Worm (Caenorhabditis elegans) whole organism, young adult: ENCODE measurements around the gene lgc-44.

Experiments used
- B0019.2 ChIP-seq: fragments of 200-800 bp; sonication (Bioruptor generic); conservative IDR thresholded peaks from 2 replicates; pipeline ENCODE4 v1.3.6; 2022; ENCODE audit warnings: missing genetic modification reagents, missing genetic modification characterization, missing compliant biosample characterization
- B0035.1 ChIP-seq: sonication (generic microtip); optimal IDR thresholded peaks from 2 replicates; lab custom pipeline; 2016; ENCODE audit warnings: missing genetic modification characterization, mild to moderate bottlenecking, missing compliant biosample characterization, missing genotype, missing genetic modification reagents
- B0336.3 ChIP-seq: fragments of 200-800 bp; sonication (Bioruptor generic); IDR thresholded peaks from 2 replicates; pipeline ENCODE4 v1.3.6; 2022; ENCODE audit warnings: missing genetic modification characterization, missing compliant biosample characterization
- F23B12.7 ChIP-seq: sonication (generic microtip); optimal IDR thresholded peaks from 2 replicates; lab custom pipeline; 2017; ENCODE audit warnings: missing genetic modification characterization, mild to moderate bottlenecking, missing compliant biosample characterization, antibody characterized with exemption, moderate library complexity; ENCODE audit not compliant: insufficient read depth
- F33H1.4 ChIP-seq: fragments of 200-800 bp; sonication (Bioruptor generic); IDR thresholded peaks from 2 replicates; pipeline ENCODE4 v1.3.6; 2022; ENCODE audit warnings: missing genetic modification reagents, missing genetic modification characterization, missing compliant biosample characterization
- F49E8.2 ChIP-seq: sonication (generic microtip); optimal IDR thresholded peaks from 3 replicates; lab custom pipeline; 2017; ENCODE audit warnings: missing genetic modification characterization, mild to moderate bottlenecking, missing compliant biosample characterization, antibody characterized with exemption, moderate library complexity; ENCODE audit not compliant: insufficient read depth
- F52B5.7 ChIP-seq: sonication (generic microtip); optimal IDR thresholded peaks from 2 replicates; lab custom pipeline; 2016; ENCODE audit warnings: mild to moderate bottlenecking, missing genetic modification characterization, missing compliant biosample characterization
- K11D2.4 ChIP-seq: fragments of 200-800 bp; sonication (Bioruptor generic); IDR thresholded peaks from 2 replicates; pipeline ENCODE4 v1.3.6; 2022; ENCODE audit warnings: missing genetic modification reagents, missing genetic modification characterization, missing compliant biosample characterization
- T26A5.8 ChIP-seq: sonication (generic microtip); optimal IDR thresholded peaks from 2 replicates; lab custom pipeline; 2016; ENCODE audit warnings: missing genetic modification characterization, missing compliant biosample characterization
- Y79H2A.3 ChIP-seq: fragments of 200-800 bp; sonication (Bioruptor generic); conservative IDR thresholded peaks from 2 replicates; pipeline ENCODE4 v1.3.6; 2022; ENCODE audit warnings: missing genetic modification reagents, missing genetic modification characterization, missing compliant biosample characterization
- Y95B8A.8 ChIP-seq: fragments of 200-800 bp; sonication (Bioruptor generic); IDR thresholded peaks from 2 replicates; pipeline ENCODE4 v1.3.6; 2022; ENCODE audit warnings: missing genetic modification reagents, missing genetic modification characterization, missing compliant biosample characterization
- ZK185.1 ChIP-seq: sonication (generic microtip); optimal IDR thresholded peaks from 2 replicates; lab custom pipeline; 2016; ENCODE audit warnings: mild to moderate bottlenecking, missing genetic modification characterization, missing compliant biosample characterization; ENCODE audit not compliant: poor library complexity, severe bottlenecking
- aptf-3 ChIP-seq: fragments of 200-800 bp; sonication (Bioruptor generic); IDR thresholded peaks from 2 replicates; pipeline ENCODE4 v1.3.6; 2022; ENCODE audit warnings: missing genetic modification characterization, missing compliant biosample characterization
- attf-5 ChIP-seq: fragments of 200-800 bp; sonication (Bioruptor generic); optimal IDR thresholded peaks from 2 replicates; lab custom pipeline; 2018; ENCODE audit warnings: mild to moderate bottlenecking, missing genetic modification characterization, missing compliant biosample characterization
- attf-6 ChIP-seq: fragments of 200-800 bp; sonication (Bioruptor generic); IDR thresholded peaks from 2 replicates; pipeline ENCODE4 v1.3.6; 2022; ENCODE audit warnings: missing genetic modification reagents, missing genetic modification characterization, missing compliant biosample characterization
- cebp-2 ChIP-seq: fragments of 200-800 bp; sonication (Bioruptor generic); IDR thresholded peaks from 2 replicates; pipeline ENCODE4 v1.3.6; 2022; ENCODE audit warnings: missing genetic modification characterization, missing compliant biosample characterization
- ceh-79 ChIP-seq: sonication (generic microtip); optimal IDR thresholded peaks from 2 replicates; lab custom pipeline; 2017; ENCODE audit warnings: mild to moderate bottlenecking, missing genetic modification characterization, missing compliant biosample characterization
- dox-1 ChIP-seq: fragments of 200-800 bp; sonication (Bioruptor generic); IDR thresholded peaks from 2 replicates; pipeline ENCODE4 v1.3.6; 2022; ENCODE audit warnings: missing genetic modification reagents, missing genetic modification characterization, missing compliant biosample characterization
- egrh-3 ChIP-seq: fragments of 200-800 bp; sonication (Bioruptor generic); IDR thresholded peaks from 2 replicates; pipeline ENCODE4 v1.3.6; 2022; ENCODE audit warnings: missing genetic modification reagents, missing genetic modification characterization, missing compliant biosample characterization
- fkh-3 ChIP-seq: sonication (generic microtip); optimal IDR thresholded peaks from 2 replicates; lab custom pipeline; 2016; ENCODE audit warnings: mild to moderate bottlenecking, missing genetic modification characterization, missing compliant biosample characterization
- him-1 ChIP-seq: sonication (generic microtip); optimal IDR thresholded peaks from 2 replicates; lab custom pipeline; 2016; ENCODE audit warnings: missing genotype, missing genetic modification reagents, missing genetic modification characterization, missing compliant biosample characterization
- hlh-12 ChIP-seq: sonication (generic microtip); optimal IDR thresholded peaks from 2 replicates; lab custom pipeline; 2016; ENCODE audit warnings: missing genetic modification characterization, missing compliant biosample characterization
- hmg-1.2 ChIP-seq: fragments of 200-800 bp; sonication (Bioruptor generic); IDR thresholded peaks from 2 replicates; pipeline ENCODE4 v1.3.6; 2022; ENCODE audit warnings: missing genetic modification reagents, missing genetic modification characterization, missing compliant biosample characterization
- hrde-1 ChIP-seq: sonication (generic microtip); optimal IDR thresholded peaks from 2 replicates; lab custom pipeline; 2016; ENCODE audit warnings: missing genetic modification characterization, mild to moderate bottlenecking, missing compliant biosample characterization, moderate library complexity, missing genotype, missing genetic modification reagents, borderline replicate concordance
- let-526 ChIP-seq: fragments of 200-800 bp; sonication (Bioruptor generic); IDR thresholded peaks from 2 replicates; pipeline ENCODE4 v1.3.6; 2022; ENCODE audit warnings: missing genetic modification reagents, missing genetic modification characterization, missing compliant biosample characterization
- let-607 ChIP-seq, 2 experiments: fragments of 200-800 bp in 1 of 2; sonication (Bioruptor generic) in 1 of 2; sonication (generic microtip) in 1 of 2; optimal IDR thresholded peaks; 2 replicates each; lab custom pipeline; 2016 to 2018; ENCODE audit warnings: mild to moderate bottlenecking in 2 of 2, missing compliant biosample characterization in 2 of 2, missing genetic modification characterization in 2 of 2, moderate library complexity in 2 of 2, missing genotype in 1 of 2
- lin-35 ChIP-seq, 3 experiments: fragments of 150-350 bp in 2 of 3; sonication (generic microtip) in 1 of 3; optimal IDR thresholded peaks; 2 replicates each; lab custom pipeline; 2014 to 2018; ENCODE audit warnings: missing biosample characterization in 3 of 3, missing genetic modification characterization in 3 of 3, missing genetic modification reagents in 3 of 3
- lin-40 ChIP-seq: sonication (generic microtip); optimal IDR thresholded peaks from 2 replicates; lab custom pipeline; 2016; ENCODE audit warnings: missing genetic modification characterization, mild to moderate bottlenecking, missing compliant biosample characterization, missing genotype, missing genetic modification reagents
- lir-1 ChIP-seq: fragments of 200-800 bp; sonication (Bioruptor generic); conservative IDR thresholded peaks from 2 replicates; pipeline ENCODE4 v1.3.6; 2022; ENCODE audit warnings: missing genetic modification reagents, missing genetic modification characterization, missing compliant biosample characterization
- lsl-1 ChIP-seq: fragments of 200-800 bp; sonication (Bioruptor generic); optimal IDR thresholded peaks from 2 replicates; lab custom pipeline; 2018; ENCODE audit warnings: mild to moderate bottlenecking, missing genetic modification characterization, moderate library complexity, missing compliant biosample characterization
- mcd-1 ChIP-seq: fragments of 200-800 bp; sonication (Bioruptor generic); IDR thresholded peaks from 2 replicates; pipeline ENCODE4 v1.3.6; 2022; ENCODE audit warnings: missing genetic modification reagents, missing genetic modification characterization, missing compliant biosample characterization
- mxl-1 ChIP-seq: sonication (generic microtip); optimal IDR thresholded peaks from 2 replicates; lab custom pipeline; 2016; ENCODE audit warnings: missing genetic modification characterization, missing compliant biosample characterization
- nhr-120 ChIP-seq: fragments of 200-800 bp; sonication (Bioruptor generic); IDR thresholded peaks from 2 replicates; pipeline ENCODE4 v1.3.6; 2022; ENCODE audit warnings: missing genetic modification characterization, missing compliant biosample characterization
- nhr-27 ChIP-seq: fragments of 200-800 bp; sonication (Bioruptor generic); optimal IDR thresholded peaks from 2 replicates; lab custom pipeline; 2018; ENCODE audit warnings: mild to moderate bottlenecking, missing genetic modification characterization, moderate library complexity, missing compliant biosample characterization
- nhr-90 ChIP-seq: sonication (generic microtip); optimal IDR thresholded peaks from 2 replicates; lab custom pipeline; 2016; ENCODE audit warnings: missing genotype, mild to moderate bottlenecking, missing genetic modification characterization, missing compliant biosample characterization
- rcor-1 ChIP-seq: fragments of 200-800 bp; sonication (Bioruptor generic); IDR thresholded peaks from 2 replicates; pipeline ENCODE4 v1.3.6; 2022; ENCODE audit warnings: missing genetic modification reagents, missing genetic modification characterization, missing compliant biosample characterization
- repo-1 ChIP-seq: sonication (generic microtip); optimal IDR thresholded peaks from 2 replicates; lab custom pipeline; 2017; ENCODE audit warnings: mild to moderate bottlenecking, missing genetic modification characterization, missing compliant biosample characterization
- rpc-1 ChIP-seq, 2 experiments: fragments of 150-350 bp in 1 of 2; sonication (generic microtip) in 1 of 2; optimal IDR thresholded peaks; 2 replicates each; lab custom pipeline; 2014 to 2018; ENCODE audit warnings: missing biosample characterization in 1 of 2, missing genetic modification characterization in 1 of 2, missing genetic modification reagents in 1 of 2, missing genotype in 1 of 2
- snpc-1.1 ChIP-seq: sonication (generic microtip); optimal IDR thresholded peaks from 2 replicates; lab custom pipeline; 2017; ENCODE audit warnings: missing genetic modification characterization, mild to moderate bottlenecking, missing compliant biosample characterization, antibody characterized with exemption, moderate library complexity, missing genotype, missing genetic modification reagents; ENCODE audit not compliant: insufficient read depth
- somi-1 ChIP-seq: fragments of 200-800 bp; sonication (Bioruptor generic); optimal IDR thresholded peaks from 2 replicates; lab custom pipeline; 2018; ENCODE audit warnings: mild to moderate bottlenecking, missing genetic modification characterization, missing compliant biosample characterization
- tlf-1 ChIP-seq: fragments of 200-800 bp; sonication (Bioruptor generic); optimal IDR thresholded peaks from 2 replicates; lab custom pipeline; 2018; ENCODE audit warnings: mild to moderate bottlenecking, missing genetic modification characterization, missing compliant biosample characterization
- unc-130 ChIP-seq: sonication (generic microtip); optimal IDR thresholded peaks from 2 replicates; lab custom pipeline; 2016; ENCODE audit warnings: missing genetic modification reagents, missing genetic modification characterization, missing compliant biosample characterization
- xnd-1 ChIP-seq: sonication (generic microtip); optimal IDR thresholded peaks from 2 replicates; lab custom pipeline; 2016; ENCODE audit warnings: missing genotype, missing genetic modification reagents, missing genetic modification characterization, missing compliant biosample characterization
- zfh-2 ChIP-seq: fragments of 200-800 bp; sonication (Bioruptor generic); conservative IDR thresholded peaks from 2 replicates; pipeline ENCODE4 v1.3.6; 2022; ENCODE audit warnings: missing genetic modification reagents, missing genetic modification characterization, missing compliant biosample characterization
- ztf-28 ChIP-seq: fragments of 200-800 bp; sonication (Bioruptor generic); IDR thresholded peaks from 2 replicates; pipeline ENCODE4 v1.3.6; 2022; ENCODE audit warnings: missing genetic modification reagents, missing genetic modification characterization, missing compliant biosample characterization

lgc-44 gene

ce11 chrV:11664875-11665384 is 7.5 kb downstream of the lgc-44 start, which contains the start of gene ceh-27:
TSS of gene ceh-27 (minus strand) at chrV:11665102.
- no peak for TF ChIP-seq xnd-1 (tag; lab: Kevin White, UChicago)
- no peak for TF ChIP-seq ztf-28
- no peak for TF ChIP-seq attf-5 (GFP tag; lab: Kevin White, UChicago)
- TF ChIP-seq egrh-3 (GFP tag; lab: Robert Waterston, UW): no peak
- TF ChIP-seq K11D2.4: no peak
- no peak for TF ChIP-seq B0336.3 (GFP tag; lab: Robert Waterston, UW)
- no peak for TF ChIP-seq F33H1.4 (GFP tag; lab: Robert Waterston, UW)
- TF ChIP-seq nhr-27 (tag; lab: Kevin White, UChicago): no peak
- no peak for TF ChIP-seq attf-6 (GFP tag; lab: Robert Waterston, UW)
- TF ChIP-seq repo-1 (tag; lab: Kevin White, UChicago): no peak
- TF ChIP-seq T26A5.8 (tag; lab: Kevin White, UChicago): no peak
- TF ChIP-seq nhr-90 (tag; lab: Kevin White, UChicago): no peak
- no peak for TF ChIP-seq lin-40
- TF ChIP-seq nhr-120 (GFP tag; lab: Robert Waterston, UW): no peak
- TF ChIP-seq somi-1: no peak
- TF ChIP-seq rpc-1 (optimal IDR thresholded peaks at IDR 0.05; lab: Kevin White, UChicago): no peak
- no peak for TF ChIP-seq rpc-1 (tag; optimal IDR thresholded peaks at IDR 0.05; lab: Kevin White, UChicago)

ce11 chrV:11660566-11660965 is 11.8 kb downstream of the lgc-44 start:
- TF ChIP-seq cebp-2 (GFP tag; lab: Robert Waterston, UW): no peak
- TF ChIP-seq ceh-79: no peak
- no peak for TF ChIP-seq lin-35 (GFP tag; optimal IDR thresholded peaks at IDR 0.05; lab: Kevin White, UChicago)
- TF ChIP-seq lir-1 (GFP tag; lab: Robert Waterston, UW): no peak
- TF ChIP-seq hmg-1.2 (GFP tag; lab: Robert Waterston, UW): no peak
- TF ChIP-seq F49E8.2 (tag; lab: Kevin White, UChicago): no peak
- TF ChIP-seq snpc-1.1 (tag; lab: Kevin White, UChicago): no peak
- TF ChIP-seq aptf-3 (GFP tag; lab: Robert Waterston, UW): no peak
- TF ChIP-seq F33H1.4 (GFP tag; lab: Robert Waterston, UW): no peak
- TF ChIP-seq fkh-3: no peak
- no peak for TF ChIP-seq ZK185.1 (tag; lab: Kevin White, UChicago)
- no peak for TF ChIP-seq B0019.2 (GFP tag; lab: Robert Waterston, UW)
- no peak for TF ChIP-seq F23B12.7
- no peak for TF ChIP-seq unc-130 (GFP tag; lab: Kevin White, UChicago)
- TF ChIP-seq mcd-1 (GFP tag; lab: Robert Waterston, UW): no peak
- TF ChIP-seq mxl-1 (tag; lab: Kevin White, UChicago): no peak

DNA sequence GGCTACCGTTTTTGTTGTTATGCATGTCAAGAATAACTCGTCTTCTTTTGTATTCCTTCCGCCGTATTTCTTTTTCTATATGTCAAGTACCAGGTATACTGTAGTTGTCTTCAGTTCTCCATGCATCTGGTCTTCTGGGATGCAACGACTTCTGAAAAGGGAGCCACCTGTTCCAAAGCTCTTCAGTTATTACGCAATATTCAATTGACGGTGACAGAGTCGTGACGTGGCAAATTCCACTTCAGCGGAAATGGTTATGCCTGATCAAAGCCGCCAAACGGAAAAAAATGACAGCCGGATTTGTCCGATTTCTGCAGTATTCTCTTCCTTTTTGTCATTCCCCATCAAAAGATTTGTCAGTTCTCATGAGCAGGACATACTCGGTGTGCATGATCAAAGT is 15.9 kb downstream of the lgc-44 start:
- TF ChIP-seq let-526 (GFP tag; lab: Robert Waterston, UW): no peak
- no peak for TF ChIP-seq attf-6 (GFP tag; lab: Robert Waterston, UW)
- TF ChIP-seq Y79H2A.3 (GFP tag; lab: Robert Waterston, UW): no peak
- no peak for TF ChIP-seq hlh-12 (tag; lab: Kevin White, UChicago)

DNA sequence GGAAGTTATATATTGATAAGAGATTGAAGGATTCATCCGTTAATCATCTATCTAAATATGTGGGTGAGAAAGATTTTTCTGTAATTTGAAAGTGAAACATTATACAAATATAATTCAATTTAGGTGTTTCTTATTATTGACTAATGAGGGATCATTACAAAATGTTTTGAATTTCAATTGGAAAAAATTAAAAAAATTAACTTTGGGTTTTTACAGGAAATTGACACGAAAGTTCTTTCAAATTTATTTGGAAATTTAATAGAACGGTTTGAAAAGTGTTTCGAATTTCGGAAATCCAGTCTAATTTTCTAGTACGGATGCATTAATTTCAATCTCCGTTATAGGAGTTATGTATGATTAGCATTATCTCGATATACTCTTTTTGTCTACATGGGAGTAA is 19.3 kb downstream of the lgc-44 start:
- TF ChIP-seq him-1 (tag; lab: Kevin White, UChicago): no peak
- TF ChIP-seq dox-1: no peak
- no peak for TF ChIP-seq lsl-1 (GFP tag; lab: Kevin White, UChicago)
- no peak for TF ChIP-seq tlf-1 (GFP tag; lab: Kevin White, UChicago)
- no peak for TF ChIP-seq rcor-1 (GFP tag; lab: Robert Waterston, UW)
- TF ChIP-seq Y95B8A.8 (GFP tag; lab: Robert Waterston, UW): no peak
- TF ChIP-seq F52B5.7 (tag; lab: Kevin White, UChicago): no peak
- no peak for TF ChIP-seq F23B12.7
- no peak for TF ChIP-seq zfh-2 (GFP tag; lab: Robert Waterston, UW)
- TF ChIP-seq hrde-1 (tag; lab: Kevin White, UChicago): no peak
- no peak for TF ChIP-seq let-607 (tag; optimal IDR thresholded peaks at IDR 0.05; lab: Kevin White, UChicago)
- TF ChIP-seq B0035.1: no peak
